Worm (Caenorhabditis elegans) whole organism, late embryonic: ENCODE results near the gene nhr-136.

Experiments used
- ceh-19 ChIP-seq: fragments of 200-800 bp; sonication (Bioruptor generic); optimal IDR thresholded peaks from 2 replicates; lab custom pipeline; 2018; ENCODE audit warnings: mild to moderate bottlenecking, missing genetic modification characterization, missing compliant biosample characterization
- dmd-4 ChIP-seq: sonication (generic microtip); optimal IDR thresholded peaks from 2 replicates; lab custom pipeline; 2016; ENCODE audit warnings: borderline replicate concordance, missing genetic modification characterization, missing compliant biosample characterization
- fkh-6 ChIP-seq: sonication (generic microtip); optimal IDR thresholded peaks from 2 replicates; lab custom pipeline; 2016; ENCODE audit warnings: missing genetic modification characterization, missing compliant biosample characterization
- nfya-1 ChIP-seq: sonication (generic microtip); optimal IDR thresholded peaks from 2 replicates; lab custom pipeline; 2017; ENCODE audit warnings: missing genetic modification characterization, mild to moderate bottlenecking, missing compliant biosample characterization, antibody characterized with exemption, moderate library complexity
- syd-9 ChIP-seq: sonication (generic microtip); optimal IDR thresholded peaks from 2 replicates; lab custom pipeline; 2016; ENCODE audit warnings: mild to moderate bottlenecking, missing genetic modification characterization, moderate library complexity, missing compliant biosample characterization

- no peak for TF ChIP-seq fkh-6 (tag; lab: Kevin White, UChicago)
- TF ChIP-seq dmd-4 (tag; lab: Kevin White, UChicago) = no peak
- TF ChIP-seq syd-9 = no peak
- TF ChIP-seq ceh-19 (GFP tag; lab: Kevin White, UChicago) = no peak
- no peak for TF ChIP-seq nfya-1 (tag; lab: Kevin White, UChicago)
Observed at ce11 chrV:12158377-12158776, 51.4 kb downstream of the nhr-136 start.
